Worm (Caenorhabditis elegans): Measurements from ENCODE around the gene dnj-23.

Gene dnj-23

DNA sequence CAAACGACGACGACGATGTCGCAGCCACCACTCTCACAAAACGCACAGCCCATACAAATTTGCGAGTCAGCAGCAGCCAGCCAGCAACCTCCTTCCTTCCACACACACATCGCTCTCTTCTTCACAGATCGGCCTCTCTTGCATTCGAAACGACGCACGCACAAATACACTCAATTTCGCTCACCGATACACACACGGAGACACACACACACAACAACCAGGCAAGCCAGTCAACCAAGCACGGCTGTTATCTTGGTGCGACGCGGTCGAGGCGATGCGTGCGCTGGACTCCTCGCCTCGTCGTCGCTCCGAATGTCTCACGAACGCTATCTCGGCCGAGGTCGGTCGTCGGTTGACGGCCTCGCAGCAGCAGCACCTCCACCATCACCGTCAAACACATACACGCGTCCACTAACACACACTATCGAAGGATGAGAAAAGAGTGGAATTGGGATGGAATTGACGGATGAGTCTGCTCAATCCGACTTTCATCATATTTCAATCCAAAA is 48.0 kb downstream of the dnj-23 start (continued):
- TF ChIP-seq snpc-4 (GFP tag; optimal IDR thresholded peaks at IDR 0.05) (no peak), snpc-4 (tag; optimal IDR thresholded peaks at IDR 0.05) (peak in 3 of 4 experiments; percentile 62 to 70 (median 66)), tbp1 (GFP tag; optimal IDR thresholded peaks at IDR 0.05) (peak; percentile 57), attf-3 (GFP tag; conservative IDR thresholded peaks at IDR 0.05) (peak; percentile 46; the same call in 1 of the 2 replicates), let-526 (GFP tag; IDR thresholded peaks at IDR 0.05) (no peak), snpc-1.3 (tag; optimal IDR thresholded peaks at IDR 0.05; ENCODE audit: insufficient read depth) (no peak), ama-1 (optimal IDR thresholded peaks at IDR 0.05) (no peak), ama-1 (GFP tag; optimal IDR thresholded peaks at IDR 0.05) (no peak), hlh-12 (tag; optimal IDR thresholded peaks at IDR 0.05) (no peak), ztf-3 (GFP tag; optimal IDR thresholded peaks at IDR 0.05) (no peak), rcor-1 (GFP tag; IDR thresholded peaks at IDR 0.05) (peak; percentile 95), cebp-1 (GFP tag; IDR thresholded peaks at IDR 0.05) (peak; percentile 73; the same call in 1 of the 2 replicates), cebp-1 (tag; optimal IDR thresholded peaks at IDR 0.05) (peak; percentile 85), die-1 (tag; optimal IDR thresholded peaks at IDR 0.05) (peak; percentile 29), nhr-120 (GFP tag; IDR thresholded peaks at IDR 0.05) (no peak), F10E7.11 (tag; optimal IDR thresholded peaks at IDR 0.05) (peak; percentile 27), dpl-1 (GFP tag; optimal IDR thresholded peaks at IDR 0.05) (no peak), ceh-100 (GFP tag; IDR thresholded peaks at IDR 0.05) (0 out of 2 replicates have a peak, but pooled peaks have one; percentile 12), ceh-58 (GFP tag; IDR thresholded peaks at IDR 0.05) (no peak), F49E8.2 (tag; optimal IDR thresholded peaks at IDR 0.05; ENCODE audit: insufficient read depth) (no peak), nfyb-1 (GFP tag; IDR thresholded peaks at IDR 0.05) (peak; percentile 93), repo-1 (tag; optimal IDR thresholded peaks at IDR 0.05) (peak; percentile 19), atf-7 (tag; optimal IDR thresholded peaks at IDR 0.05) (peak; percentile 77), dox-1 (GFP tag; IDR thresholded peaks at IDR 0.05) (peak; percentile 89), efl-1 (GFP tag; optimal IDR thresholded peaks at IDR 0.05) (no peak), hmg-20 (GFP tag; IDR thresholded peaks at IDR 0.05) (0 out of 2 replicates have a peak, but pooled peaks have one; percentile 8), athp-1 (tag; optimal IDR thresholded peaks at IDR 0.05) (peak; percentile 9), snpc-3.4 (tag; optimal IDR thresholded peaks at IDR 0.05) (no peak), aptf-3 (GFP tag; IDR thresholded peaks at IDR 0.05) (no peak), pha-4 (tag; optimal IDR thresholded peaks at IDR 0.05) (no peak), him-1 (tag; optimal IDR thresholded peaks at IDR 0.05) (no peak), sdz-38 (tag; optimal IDR thresholded peaks at IDR 0.05) (no peak)

DNA sequence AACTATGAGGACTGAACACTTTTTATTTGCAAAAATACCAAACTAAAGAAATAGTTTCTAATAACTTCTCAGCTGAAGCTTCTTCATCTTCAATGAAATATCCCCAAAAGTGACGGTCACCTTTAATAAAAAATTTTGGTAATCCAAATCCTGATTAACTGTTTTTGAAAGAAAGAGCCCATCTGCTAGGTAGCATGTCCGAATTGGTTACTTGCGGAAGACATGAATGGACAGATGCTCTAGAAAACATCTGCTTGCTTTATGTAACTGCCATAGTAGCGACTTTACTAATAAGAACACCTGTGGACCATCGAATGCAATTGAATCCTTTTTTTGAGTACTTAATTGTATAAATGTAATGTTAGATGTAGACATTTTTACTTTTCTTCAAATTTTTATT is 49.4 kb downstream of the dnj-23 start:
- no peak for TF ChIP-seq madf-10 (tag; optimal IDR thresholded peaks at IDR 0.05)
- TF ChIP-seq lin-40 (tag; optimal IDR thresholded peaks at IDR 0.05) = no peak
- TF ChIP-seq hlh-12 (tag; optimal IDR thresholded peaks at IDR 0.05) = no peak
- TF ChIP-seq chd-7 (tag; optimal IDR thresholded peaks at IDR 0.05) = no peak
- no peak for TF ChIP-seq athp-1 (tag; optimal IDR thresholded peaks at IDR 0.05)
- no peak for TF ChIP-seq dox-1 (GFP tag; IDR thresholded peaks at IDR 0.05)
- no peak for TF ChIP-seq repo-1 (tag; optimal IDR thresholded peaks at IDR 0.05)
- TF ChIP-seq hrde-1 (tag; optimal IDR thresholded peaks at IDR 0.05; ENCODE audit: borderline replicate concordance) = no peak
- TF ChIP-seq egl-18 (GFP tag; IDR thresholded peaks at IDR 0.05) = no peak
- TF ChIP-seq ccch-3 (GFP tag; optimal IDR thresholded peaks at IDR 0.05) = no peak
- TF ChIP-seq attf-5 (GFP tag; optimal IDR thresholded peaks at IDR 0.05) = no peak
- TF ChIP-seq lag-1 (GFP tag; IDR thresholded peaks at IDR 0.05) = no peak
- no peak for TF ChIP-seq nhr-120 (GFP tag; IDR thresholded peaks at IDR 0.05)
- no peak for TF ChIP-seq sea-2 (GFP tag; IDR thresholded peaks at IDR 0.05)
- no peak for TF ChIP-seq madf-3 (GFP tag; IDR thresholded peaks at IDR 0.05)
- no peak for TF ChIP-seq atf-7 (tag; optimal IDR thresholded peaks at IDR 0.05)
- no peak for TF ChIP-seq lin-26 (GFP tag; IDR thresholded peaks at IDR 0.05)
- no peak for TF ChIP-seq unc-62 (GFP tag; optimal IDR thresholded peaks at IDR 0.05)
